Worm (Caenorhabditis elegans) whole organism, L2 larva: ENCODE results near the gene C06B3.6.

Experiments
- R02D3.7 ChIP-seq: fragments of 150-350 bp; optimal IDR thresholded peaks from 2 replicates; lab custom pipeline; 2014; ENCODE audit warnings: missing biosample characterization, missing genetic modification characterization
- ama-1 ChIP-seq: fragments of 150-350 bp; optimal IDR thresholded peaks from 2 replicates; lab custom pipeline; 2018; ENCODE audit warnings: inconsistent platforms
- egl-27 ChIP-seq: sonication (generic microtip); optimal IDR thresholded peaks from 3 replicates; lab custom pipeline; 2017; ENCODE audit warnings: missing biosample characterization, missing genetic modification reagents, missing genetic modification characterization
- lsy-2 ChIP-seq, 2 experiments: fragments of 150-350 bp in 1 of 2; sonication (generic microtip) in 1 of 2; optimal IDR thresholded peaks; 2 replicates each; lab custom pipeline; 2014 to 2017; ENCODE audit warnings: missing biosample characterization in 2 of 2, missing genetic modification characterization in 2 of 2
- skn-1 ChIP-seq: sonication (generic microtip); optimal IDR thresholded peaks from 2 replicates; lab custom pipeline; 2017; ENCODE audit warnings: missing biosample characterization, missing genetic modification characterization
- ztf-11 ChIP-seq: sonication (generic microtip); optimal IDR thresholded peaks from 2 replicates; lab custom pipeline; 2017; ENCODE audit warnings: missing biosample characterization, missing genetic modification characterization

DNA sequence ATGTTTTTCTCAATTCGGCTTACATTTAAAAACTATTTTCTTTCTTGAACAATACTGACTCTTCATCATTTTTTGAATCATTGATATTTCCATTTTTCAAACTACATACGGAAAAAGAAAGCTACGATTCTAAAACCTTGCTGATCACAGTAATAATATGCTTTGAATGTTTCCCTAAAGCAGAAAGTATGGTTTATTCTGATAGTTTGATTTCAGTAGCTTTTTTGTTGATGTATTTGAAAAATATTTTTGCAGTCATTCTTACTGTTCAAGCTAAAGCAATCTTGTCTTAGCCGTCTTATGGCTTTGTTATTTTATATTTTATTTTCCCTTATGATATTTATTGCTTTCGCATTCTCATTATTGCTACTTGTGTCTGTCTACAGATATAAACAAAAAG lies 20.7 kb upstream of the C06B3.6 start, which contains the start of gene srxa-13:
- TF ChIP-seq egl-27 (tag; lab: Kevin White, UChicago) (no peak), R02D3.7 (tag; lab: Kevin White, UChicago) (no peak), skn-1 (tag; lab: Kevin White, UChicago) (no peak), ztf-11 (tag; lab: Kevin White, UChicago) (no peak), lsy-2 (tag; optimal IDR thresholded peaks at IDR 0.05; lab: Kevin White, UChicago) (no peak), ama-1 (lab: Kevin White, UChicago) (no peak)
